Fruit fly (Drosophila melanogaster): ENCODE data around the gene exd.

dm6 chrX:15989631-15990030 lies 2.6 kb upstream of the exd start:
- TF ChIP-seq EcR (GFP tag; optimal IDR thresholded peaks at IDR 0.05): no peak
- no peak for TF ChIP-seq CG13204 (GFP tag; optimal IDR thresholded peaks at IDR 0.05)
- no peak for TF ChIP-seq CG4496 (GFP tag; IDR thresholded peaks at IDR 0.05)

Data from whole organism, pupa.